Worm (Caenorhabditis elegans) whole organism, L1 larva: Measurements from ENCODE around the gene Y57G11C.1142.
A peak's percentile ranks its signal among the peaks of the same experiment; 100 is the strongest.

Source experiments
- C16A3.4 ChIP-seq: fragments of 150-350 bp; optimal IDR thresholded peaks from 2 replicates; lab custom pipeline; 2014; ENCODE audit warnings: missing biosample characterization, missing genetic modification characterization
- F16B12.6 ChIP-seq: fragments of 150-350 bp; optimal IDR thresholded peaks from 2 replicates; lab custom pipeline; 2014; ENCODE audit warnings: missing biosample characterization, missing genetic modification characterization
- aha-1 ChIP-seq: fragments of 150-350 bp; optimal IDR thresholded peaks from 2 replicates; lab custom pipeline; 2014; ENCODE audit warnings: missing biosample characterization, missing genetic modification characterization
- alr-1 ChIP-seq: fragments of 200-800 bp; sonication (Bioruptor generic); optimal IDR thresholded peaks from 2 replicates; lab custom pipeline; 2018; ENCODE audit warnings: borderline replicate concordance, mild to moderate bottlenecking, missing genetic modification characterization, missing compliant biosample characterization
- aly-2 ChIP-seq: fragments of 150-350 bp; optimal IDR thresholded peaks from 2 replicates; lab custom pipeline; 2014; ENCODE audit warnings: missing biosample characterization, missing genetic modification characterization
- ama-1 ChIP-seq: fragments of 150-350 bp; optimal IDR thresholded peaks from 2 replicates; lab custom pipeline; 2014
- blmp-1 ChIP-seq: fragments of 150-350 bp; optimal IDR thresholded peaks from 2 replicates; lab custom pipeline; 2014; ENCODE audit warnings: missing biosample characterization, missing genetic modification characterization
- ceh-82 ChIP-seq, 3 experiments: fragments of 150-350 bp in 1 of 3; sonication (generic microtip) in 2 of 3; optimal IDR thresholded peaks; 2 replicates each; lab custom pipeline; 2014 to 2017; ENCODE audit warnings: missing biosample characterization in 3 of 3, missing genetic modification characterization in 3 of 3
- ceh-88 ChIP-seq: fragments of 200-800 bp; sonication (Bioruptor generic); IDR thresholded peaks from 2 replicates; pipeline ENCODE4 v1.3.6; 2022; ENCODE audit warnings: missing genetic modification characterization, missing compliant biosample characterization
- ceh-90 ChIP-seq: sonication (generic microtip); optimal IDR thresholded peaks from 2 replicates; lab custom pipeline; 2016; ENCODE audit warnings: missing genetic modification characterization, missing compliant biosample characterization
- ces-1 ChIP-seq: fragments of 150-350 bp; optimal IDR thresholded peaks from 2 replicates; lab custom pipeline; 2014; ENCODE audit warnings: missing biosample characterization, missing genetic modification reagents, missing genetic modification characterization
- dsc-1 ChIP-seq: sonication (generic microtip); optimal IDR thresholded peaks from 2 replicates; lab custom pipeline; 2016; ENCODE audit warnings: mild to moderate bottlenecking, missing genetic modification characterization, missing compliant biosample characterization
- efl-3 ChIP-seq: fragments of 200-800 bp; sonication (Bioruptor generic); optimal IDR thresholded peaks from 2 replicates; lab custom pipeline; 2018; ENCODE audit warnings: mild to moderate bottlenecking, missing genetic modification characterization, missing compliant biosample characterization
- egl-27 ChIP-seq, 2 experiments: fragments of 150-350 bp in 1 of 2; sonication (generic microtip); optimal IDR thresholded peaks; 3 replicates each; lab custom pipeline; 2017 to 2018; ENCODE audit warnings: missing biosample characterization in 2 of 2, missing genetic modification characterization in 2 of 2, missing genetic modification reagents in 2 of 2
- elt-2 ChIP-seq: sonication (generic microtip); optimal IDR thresholded peaks from 2 replicates; lab custom pipeline; 2016; ENCODE audit warnings: missing genetic modification characterization, mild to moderate bottlenecking, inconsistent platforms, missing compliant biosample characterization, missing genetic modification reagents
- elt-3 ChIP-seq, 6 experiments: fragments of 150-350 bp in 1 of 6; sonication (generic microtip); optimal IDR thresholded peaks; 2 replicates each; lab custom pipeline; 2017 to 2018; ENCODE audit warnings: missing biosample characterization in 6 of 6, missing genetic modification characterization in 6 of 6, inconsistent platforms in 1 of 6
- ets-5 ChIP-seq: fragments of 200-800 bp; sonication (Bioruptor generic); IDR thresholded peaks from 2 replicates; pipeline ENCODE4 v1.3.6; 2022; ENCODE audit warnings: missing genetic modification characterization, missing compliant biosample characterization
- fkh-10 ChIP-seq: sonication (generic microtip); optimal IDR thresholded peaks from 2 replicates; lab custom pipeline; 2017; ENCODE audit warnings: missing biosample characterization, missing genetic modification reagents, missing genetic modification characterization
- fkh-4 ChIP-seq: sonication (generic microtip); optimal IDR thresholded peaks from 2 replicates; lab custom pipeline; 2016; ENCODE audit warnings: missing compliant biosample characterization, missing genetic modification characterization, borderline replicate concordance
- fkh-8 ChIP-seq: sonication (generic microtip); optimal IDR thresholded peaks from 2 replicates; lab custom pipeline; 2016; ENCODE audit warnings: mild to moderate bottlenecking, missing genetic modification characterization, missing compliant biosample characterization
- hlh-4 ChIP-seq: sonication (generic microtip); optimal IDR thresholded peaks from 2 replicates; lab custom pipeline; 2016; ENCODE audit warnings: mild to moderate bottlenecking, missing genetic modification characterization, missing compliant biosample characterization
- hpl-2 ChIP-seq: fragments of 150-350 bp; optimal IDR thresholded peaks from 2 replicates; lab custom pipeline; 2014; ENCODE audit warnings: missing biosample characterization, missing genetic modification reagents, missing genetic modification characterization
- irx-1 ChIP-seq: sonication (generic microtip); optimal IDR thresholded peaks from 2 replicates; lab custom pipeline; 2016; ENCODE audit warnings: missing genetic modification characterization, missing compliant biosample characterization
- isw-1 ChIP-seq: fragments of 200-800 bp; sonication (Bioruptor generic); IDR thresholded peaks from 2 replicates; pipeline ENCODE4 v1.3.6; 2022; ENCODE audit warnings: missing genetic modification characterization, missing compliant biosample characterization
- jun-1 ChIP-seq: fragments of 150-350 bp; optimal IDR thresholded peaks from 2 replicates; lab custom pipeline; 2014; ENCODE audit warnings: missing biosample characterization, missing genetic modification reagents, missing genetic modification characterization
- lin-14 ChIP-seq: fragments of 200-800 bp; sonication (Bioruptor generic); optimal IDR thresholded peaks from 2 replicates; lab custom pipeline; 2018; ENCODE audit warnings: mild to moderate bottlenecking, missing genetic modification characterization, moderate library complexity, missing compliant biosample characterization
- lin-15B ChIP-seq: fragments of 150-350 bp; sonication (generic microtip); optimal IDR thresholded peaks from 3 replicates; lab custom pipeline; 2014; ENCODE audit warnings: missing biosample characterization, missing genetic modification characterization
- lin-35 ChIP-seq, 2 experiments: fragments of 150-350 bp; optimal IDR thresholded peaks; 2 replicates each; lab custom pipeline; 2014; ENCODE audit warnings: missing biosample characterization in 2 of 2, missing genetic modification characterization in 2 of 2, missing genetic modification reagents in 2 of 2
- lin-39 ChIP-seq: fragments of 150-350 bp; optimal IDR thresholded peaks from 2 replicates; lab custom pipeline; 2014; ENCODE audit warnings: missing biosample characterization, missing genetic modification reagents, missing genetic modification characterization
- lir-3 ChIP-seq: sonication (generic microtip); optimal IDR thresholded peaks from 2 replicates; lab custom pipeline; 2016; ENCODE audit warnings: mild to moderate bottlenecking, missing genetic modification characterization, moderate library complexity, missing compliant biosample characterization; ENCODE audit not compliant: poor library complexity
- lsy-2 ChIP-seq, 2 experiments: fragments of 150-350 bp; optimal IDR thresholded peaks; 2 replicates each; lab custom pipeline; 2014; ENCODE audit warnings: missing biosample characterization in 2 of 2, missing genetic modification characterization in 2 of 2
- mab-9 ChIP-seq: fragments of 200-800 bp; sonication (Bioruptor generic); IDR thresholded peaks from 2 replicates; pipeline ENCODE4 v1.3.6; 2022; ENCODE audit warnings: missing genetic modification reagents, missing genetic modification characterization, missing compliant biosample characterization
- mdl-1 ChIP-seq, 2 experiments: fragments of 150-350 bp; optimal IDR thresholded peaks; 2 replicates each; lab custom pipeline; 2014 to 2017; ENCODE audit warnings: missing biosample characterization in 2 of 2, missing genetic modification characterization in 2 of 2, inconsistent platforms in 1 of 2
- nhr-19 ChIP-seq: fragments of 200-800 bp; sonication (Bioruptor generic); conservative IDR thresholded peaks from 2 replicates; pipeline ENCODE4 v1.3.6; 2022; ENCODE audit warnings: missing genetic modification characterization, missing compliant biosample characterization
- nhr-20 ChIP-seq: sonication (generic microtip); optimal IDR thresholded peaks from 2 replicates; lab custom pipeline; 2016; ENCODE audit warnings: mild to moderate bottlenecking, missing genetic modification characterization, missing compliant biosample characterization
- nhr-237 ChIP-seq: fragments of 150-350 bp; optimal IDR thresholded peaks from 2 replicates; lab custom pipeline; 2014; ENCODE audit warnings: missing biosample characterization, missing genetic modification characterization
- nhr-28 ChIP-seq: fragments of 150-350 bp; optimal IDR thresholded peaks from 2 replicates; lab custom pipeline; 2014; ENCODE audit warnings: missing biosample characterization, missing genetic modification characterization
- nhr-47 ChIP-seq: sonication (generic microtip); optimal IDR thresholded peaks from 2 replicates; lab custom pipeline; 2016; ENCODE audit warnings: mild to moderate bottlenecking, missing genetic modification characterization, moderate library complexity, missing compliant biosample characterization
- nhr-71 ChIP-seq: sonication (generic microtip); optimal IDR thresholded peaks from 2 replicates; lab custom pipeline; 2016; ENCODE audit warnings: mild to moderate bottlenecking, missing genetic modification characterization, moderate library complexity, missing compliant biosample characterization
- nhr-90 ChIP-seq: sonication (generic microtip); optimal IDR thresholded peaks from 2 replicates; lab custom pipeline; 2016; ENCODE audit warnings: mild to moderate bottlenecking, missing genetic modification characterization, missing compliant biosample characterization; ENCODE audit not compliant: poor library complexity
- pag-3 ChIP-seq: sonication (generic microtip); optimal IDR thresholded peaks from 2 replicates; lab custom pipeline; 2017; ENCODE audit warnings: missing genetic modification characterization, mild to moderate bottlenecking, missing compliant biosample characterization, antibody characterized with exemption, borderline replicate concordance; ENCODE audit not compliant: insufficient read depth
- pqm-1 ChIP-seq: sonication (generic microtip); optimal IDR thresholded peaks from 3 replicates; lab custom pipeline; 2017; ENCODE audit warnings: missing biosample characterization, missing genetic modification characterization
- sox-4 ChIP-seq: sonication (generic microtip); optimal IDR thresholded peaks from 2 replicates; lab custom pipeline; 2016; ENCODE audit warnings: missing genetic modification characterization, missing compliant biosample characterization
- swsn-7 ChIP-seq: sonication (generic microtip); optimal IDR thresholded peaks from 2 replicates; lab custom pipeline; 2016; ENCODE audit warnings: missing genetic modification characterization, missing compliant biosample characterization
- unc-62 ChIP-seq: fragments of 150-350 bp; optimal IDR thresholded peaks from 2 replicates; lab custom pipeline; 2014; ENCODE audit warnings: missing biosample characterization, missing genetic modification reagents, missing genetic modification characterization
- unc-86 ChIP-seq: sonication (generic microtip); optimal IDR thresholded peaks from 2 replicates; lab custom pipeline; 2016; ENCODE audit warnings: missing genetic modification characterization, missing compliant biosample characterization
- unc-98 ChIP-seq: fragments of 200-800 bp; sonication (Bioruptor generic); IDR thresholded peaks from 2 replicates; pipeline ENCODE4 v1.3.6; 2022; ENCODE audit warnings: missing genetic modification characterization, missing compliant biosample characterization
- vab-15 ChIP-seq: sonication (generic microtip); optimal IDR thresholded peaks from 2 replicates; lab custom pipeline; 2017; ENCODE audit warnings: missing genotype, mild to moderate bottlenecking, missing genetic modification characterization, missing compliant biosample characterization
- zag-1 ChIP-seq: fragments of 150-350 bp; optimal IDR thresholded peaks from 2 replicates; lab custom pipeline; 2014; ENCODE audit warnings: missing biosample characterization, missing genetic modification characterization
- ztf-4 ChIP-seq: fragments of 150-350 bp; optimal IDR thresholded peaks from 2 replicates; lab custom pipeline; 2014; ENCODE audit warnings: missing biosample characterization, missing genetic modification characterization

The Y57G11C.1142 gene

DNA sequence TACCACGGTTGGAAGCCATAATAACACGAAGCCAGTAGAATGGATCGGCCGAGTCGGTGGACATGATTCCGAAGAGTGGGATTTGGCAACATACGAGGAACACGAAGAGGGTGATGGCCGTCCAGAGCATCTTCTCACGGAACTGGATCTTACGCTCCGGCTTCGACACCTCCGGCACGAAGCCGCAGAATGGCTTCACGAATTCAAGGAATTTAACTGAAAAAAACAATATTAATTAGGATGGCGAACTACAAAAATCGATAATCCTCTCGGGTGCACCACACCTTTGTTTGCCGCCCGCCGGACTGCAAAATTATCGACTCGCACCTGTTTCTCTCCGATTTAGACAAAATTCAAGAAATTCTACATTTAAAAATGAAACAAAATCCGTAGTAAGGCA, 21.8 kb downstream of the Y57G11C.1142 start (continued):
- TF ChIP-seq vab-15 (tag; lab: Kevin White, UChicago): no peak

ce11 chrIV:14824878-14825352, 22.5 kb downstream of the Y57G11C.1142 start, which contains the start of gene sec-61.A:
Gene sec-61.A (minus strand): TSS chrIV:14825264.
- TF ChIP-seq elt-2 (tag; lab: Kevin White, UChicago) (peak; percentile 35), nhr-237 (peak; percentile 16), lsy-2 (tag; optimal IDR thresholded peaks at IDR 0.05; lab: Kevin White, UChicago) (peak; percentile 97 to 99), alr-1 (tag; lab: Kevin White, UChicago) (no peak), lin-14 (GFP tag; lab: Kevin White, UChicago) (peak; percentile 90), isw-1 (GFP tag; lab: Robert Waterston, UW) (peak; percentile 100), ceh-90 (tag; lab: Kevin White, UChicago) (peak; percentile 50), egl-27 (tag; optimal IDR thresholded peaks at IDR 0.05; lab: Kevin White, UChicago) (peak in 1 of 2 experiments; percentile 27), sox-4 (tag; lab: Kevin White, UChicago) (peak; percentile 59), elt-3 (tag; optimal IDR thresholded peaks at IDR 0.05; lab: Kevin White, UChicago) (peak in 3 of 6 experiments; percentile 39 to 64 (median 58)), unc-98 (GFP tag; lab: Robert Waterston, UW) (no peak), efl-3 (GFP tag; lab: Kevin White, UChicago) (peak; percentile 31), nhr-71 (tag; lab: Kevin White, UChicago) (peak; percentile 93), fkh-10 (peak; percentile 46), pag-3 (no peak), ceh-82 (tag; optimal IDR thresholded peaks at IDR 0.05; lab: Kevin White, UChicago) (peak in 2 of 3 experiments; percentile 34 to 47), mab-9 (peak; percentile 52; the same call in 1 of the 2 replicates), fkh-4 (tag; lab: Kevin White, UChicago) (no peak), swsn-7 (peak; percentile 84), dsc-1 (tag; lab: Kevin White, UChicago) (peak; percentile 78), pqm-1 (tag; lab: Kevin White, UChicago) (no peak), irx-1 (tag; lab: Kevin White, UChicago) (peak; percentile 80), fkh-8 (tag; lab: Kevin White, UChicago) (peak; percentile 92), nhr-90 (peak; percentile 85), lir-3 (tag; lab: Kevin White, UChicago) (peak; percentile 25), ets-5 (GFP tag; lab: Robert Waterston, UW) (no peak), mdl-1 (tag; optimal IDR thresholded peaks at IDR 0.05; lab: Kevin White, UChicago) (peak in 1 of 2 experiments; percentile 55), C16A3.4 (peak; percentile 40), hlh-4 (tag; lab: Kevin White, UChicago) (no peak), ces-1 (GFP tag; lab: Kevin White, UChicago) (no peak), F16B12.6 (tag; lab: Kevin White, UChicago) (peak; percentile 18), ztf-4 (tag; lab: Kevin White, UChicago) (no peak), nhr-28 (tag; lab: Kevin White, UChicago) (no peak), unc-62 (GFP tag; lab: Kevin White, UChicago) (no peak), lin-39 (tag; lab: Kevin White, UChicago) (peak; percentile 45), blmp-1 (peak; percentile 3), jun-1 (peak; percentile 2), lin-35 (GFP tag; optimal IDR thresholded peaks at IDR 0.05; lab: Kevin White, UChicago) (peak; percentile 84 to 85), lin-15B (tag; lab: Kevin White, UChicago) (peak; percentile 46), ceh-88 (GFP tag; lab: Robert Waterston, UW) (peak; percentile 58), ama-1 (lab: Kevin White, UChicago) (no peak), aha-1 (tag; lab: Kevin White, UChicago) (no peak), hpl-2 (no peak), nhr-47 (tag; lab: Kevin White, UChicago) (peak; percentile 92), nhr-20 (tag; lab: Kevin White, UChicago) (peak; percentile 87), nhr-19 (GFP tag; lab: Robert Waterston, UW) (peak; percentile 73), aly-2 (tag; lab: Kevin White, UChicago) (peak; percentile 57), unc-86 (tag; lab: Kevin White, UChicago) (peak; percentile 85), zag-1 (tag; lab: Kevin White, UChicago) (no peak)
